Fruit fly (Drosophila melanogaster): ENCODE measurements around the gene CG6163.
A peak's percentile ranks its signal among the peaks of the same experiment; 100 is the strongest.

Gene CG6163

DNA sequence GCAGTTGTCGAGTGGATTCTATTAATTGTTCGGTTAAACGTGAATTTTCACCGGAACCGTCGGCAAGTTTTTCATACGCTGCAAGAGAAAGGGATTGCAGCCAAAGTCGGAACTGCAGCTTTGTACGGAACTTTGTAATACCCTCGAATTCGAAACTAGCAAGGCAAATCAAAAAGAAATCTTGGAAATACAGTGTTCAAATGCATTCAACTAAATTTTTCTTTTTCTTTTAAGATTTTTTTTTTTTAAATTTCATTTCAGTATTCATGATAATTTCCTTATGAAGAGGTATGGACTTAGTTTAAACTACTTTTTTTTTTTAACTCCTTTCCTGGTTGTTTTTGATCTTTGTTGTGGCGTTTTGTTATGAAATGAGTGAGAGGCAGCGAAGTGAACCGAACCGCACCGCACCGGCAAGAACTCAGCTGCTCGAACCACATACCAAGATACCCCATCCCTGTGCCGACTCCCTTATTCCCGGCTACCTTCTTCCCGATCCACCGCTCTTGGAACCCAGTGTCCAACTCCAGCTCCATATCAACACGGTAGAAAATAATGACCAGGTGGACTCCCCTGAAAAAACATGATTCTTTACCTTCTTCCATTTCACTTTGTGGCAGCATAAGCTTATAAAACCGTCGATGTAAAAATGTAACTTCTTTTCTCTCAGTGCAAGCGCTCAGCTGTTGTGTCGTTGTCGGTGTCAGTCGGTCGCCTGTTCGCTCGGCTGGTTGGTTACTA lies 15.2 kb upstream of the CG6163 start:
- TF ChIP-seq Hnf4 (GFP tag; optimal IDR thresholded peaks at IDR 0.05) (peak; percentile 86), Myc (optimal IDR thresholded peaks at IDR 0.05) (no peak), dl (GFP tag; optimal IDR thresholded peaks at IDR 0.05; ENCODE audit: insufficient read depth in 1 of 2, partially characterized antibody in 2 of 2) (no peak), h (GFP tag; optimal IDR thresholded peaks at IDR 0.05) (peak; percentile 91), dmrt93B (GFP tag; optimal IDR thresholded peaks at IDR 0.05) (peak; percentile 68), Vsx2 (GFP tag; optimal IDR thresholded peaks at IDR 0.05; ENCODE audit: partially characterized antibody) (no peak), fru (GFP tag; optimal IDR thresholded peaks at IDR 0.05) (peak; percentile 93), CG32264 (GFP tag; optimal IDR thresholded peaks at IDR 0.05) (peak; percentile 33), CG9705 (GFP tag; optimal IDR thresholded peaks at IDR 0.05) (peak; percentile 74), sv (GFP tag; optimal IDR thresholded peaks at IDR 0.05) (peak; percentile 54), pan (optimal IDR thresholded peaks at IDR 0.05) (peak; percentile 4), usp (GFP tag; optimal IDR thresholded peaks at IDR 0.05) (no peak), brk (GFP tag; optimal IDR thresholded peaks at IDR 0.05) (peak; percentile 63), Hr83 (GFP tag; optimal IDR thresholded peaks at IDR 0.05; ENCODE audit: poor library complexity, severe bottlenecking) (peak; percentile 74), Sp1 (GFP tag; optimal IDR thresholded peaks at IDR 0.05) (peak; percentile 83), Hr78 (GFP tag; optimal IDR thresholded peaks at IDR 0.05) (no peak), sage (GFP tag; optimal IDR thresholded peaks at IDR 0.05) (peak; percentile 68), foxo (GFP tag; optimal IDR thresholded peaks at IDR 0.05) (peak; percentile 4 to 91), Dfd (GFP tag; optimal IDR thresholded peaks at IDR 0.05) (no peak), HLH106 (tag; optimal IDR thresholded peaks at IDR 0.05) (peak; percentile 87), lola (GFP tag; optimal IDR thresholded peaks at IDR 0.05) (no peak), Mio (GFP tag; optimal IDR thresholded peaks at IDR 0.05) (peak; percentile 8), GATAd (GFP tag; optimal IDR thresholded peaks at IDR 0.05) (no peak), rgr (GFP tag; optimal IDR thresholded peaks at IDR 0.05) (peak; percentile 87), dsf (GFP tag; optimal IDR thresholded peaks at IDR 0.05; ENCODE audit: borderline replicate concordance) (no peak), psq (GFP tag; optimal IDR thresholded peaks at IDR 0.05) (peak; percentile 87), Rel (GFP tag; optimal IDR thresholded peaks at IDR 0.05) (no peak), Rel (tag; optimal IDR thresholded peaks at IDR 0.05) (peak; percentile 50), Abd-B (GFP tag; optimal IDR thresholded peaks at IDR 0.05) (no peak), br (GFP tag; optimal IDR thresholded peaks at IDR 0.05) (peak; percentile 94), Jra (GFP tag; optimal IDR thresholded peaks at IDR 0.05) (peak; percentile 71), woc (GFP tag; optimal IDR thresholded peaks at IDR 0.05) (peak; percentile 97), jim (GFP tag; optimal IDR thresholded peaks at IDR 0.05) (peak; percentile 31), tai (GFP tag; optimal IDR thresholded peaks at IDR 0.05) (peak; percentile 71), N (GFP tag; optimal IDR thresholded peaks at IDR 0.05) (no peak), Dif (GFP tag; optimal IDR thresholded peaks at IDR 0.05; ENCODE audit: partially characterized antibody) (no peak), ey (GFP tag; optimal IDR thresholded peaks at IDR 0.05) (peak; percentile 89), OdsH (GFP tag; optimal IDR thresholded peaks at IDR 0.05) (peak; percentile 83), CrebA (GFP tag; optimal IDR thresholded peaks at IDR 0.05; ENCODE audit: borderline replicate concordance) (peak; percentile 38)

DNA sequence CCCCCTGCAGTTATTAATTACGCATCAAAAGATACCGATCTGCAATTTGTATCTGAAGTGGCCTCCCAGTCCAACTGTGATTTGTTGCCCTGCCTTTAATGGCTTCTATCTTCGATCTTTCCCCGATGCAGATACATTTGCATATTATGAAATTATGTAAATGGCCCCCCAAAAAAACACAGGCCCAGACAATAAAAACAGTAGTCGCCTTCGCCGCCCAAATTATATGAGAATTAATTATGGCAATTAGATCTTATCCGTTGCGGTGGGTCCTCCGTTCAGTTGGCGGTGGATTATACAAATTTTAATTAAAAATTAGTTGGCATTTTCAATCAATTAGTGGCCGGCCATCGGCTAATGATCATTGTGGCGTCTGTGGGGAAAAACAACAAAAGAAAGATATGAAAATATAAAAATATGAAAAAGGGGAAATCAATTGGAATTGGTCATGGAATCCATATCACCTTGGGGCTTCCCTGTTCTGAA lies 13.8 kb upstream of the CG6163 start:
- TF ChIP-seq h (GFP tag; optimal IDR thresholded peaks at IDR 0.05) (no peak), CG32264 (GFP tag; optimal IDR thresholded peaks at IDR 0.05) (no peak), Vsx2 (GFP tag; optimal IDR thresholded peaks at IDR 0.05; ENCODE audit: partially characterized antibody) (no peak), Jra (GFP tag; optimal IDR thresholded peaks at IDR 0.05) (no peak), jim (GFP tag; optimal IDR thresholded peaks at IDR 0.05) (no peak), GATAd (GFP tag; optimal IDR thresholded peaks at IDR 0.05) (no peak), sv (GFP tag; optimal IDR thresholded peaks at IDR 0.05) (no peak), foxo (GFP tag; optimal IDR thresholded peaks at IDR 0.05) (no peak)

Measured in whole organism, wandering third instar larva.